Worm (Caenorhabditis elegans) whole organism, midembryonic: ENCODE data around the gene ugt-20.

ENCODE experiments used
- T22C8.4 ChIP-seq: fragments of 200-800 bp; sonication (Bioruptor generic); IDR thresholded peaks from 2 replicates; pipeline ENCODE4 v1.3.6; 2022; ENCODE audit warnings: missing genetic modification characterization, missing compliant biosample characterization
- flt-1 ChIP-seq: fragments of 200-800 bp; sonication (Bioruptor generic); IDR thresholded peaks from 2 replicates; pipeline ENCODE4 v1.3.6; 2022; ENCODE audit warnings: missing genetic modification characterization, missing compliant biosample characterization
- klf-2 ChIP-seq: fragments of 200-800 bp; sonication (Bioruptor generic); conservative IDR thresholded peaks from 2 replicates; pipeline ENCODE4 v1.3.6; 2022; ENCODE audit warnings: missing genetic modification reagents, missing genetic modification characterization, missing compliant biosample characterization
- med-1 ChIP-seq: sonication (generic microtip); optimal IDR thresholded peaks from 2 replicates; lab custom pipeline; 2017; ENCODE audit warnings: missing genetic modification characterization, mild to moderate bottlenecking, missing compliant biosample characterization, antibody characterized with exemption, missing genetic modification reagents; ENCODE audit not compliant: insufficient read depth
- ref-1 ChIP-seq: fragments of 200-800 bp; sonication (Bioruptor generic); conservative IDR thresholded peaks from 2 replicates; pipeline ENCODE4 v1.3.6; 2022; ENCODE audit warnings: missing genetic modification reagents, missing genetic modification characterization, missing compliant biosample characterization
- tab-1 ChIP-seq: fragments of 200-800 bp; sonication (Bioruptor generic); IDR thresholded peaks from 2 replicates; pipeline ENCODE4 v1.3.6; 2022; ENCODE audit warnings: missing genetic modification characterization, missing compliant biosample characterization
- ztf-23 ChIP-seq: fragments of 200-800 bp; sonication (Bioruptor generic); IDR thresholded peaks from 2 replicates; pipeline ENCODE4 v1.3.6; 2022; ENCODE audit warnings: missing genetic modification reagents, missing genetic modification characterization, missing compliant biosample characterization
- ztf-29 ChIP-seq: fragments of 200-800 bp; sonication (Bioruptor generic); IDR thresholded peaks from 2 replicates; pipeline ENCODE4 v1.3.6; 2022; ENCODE audit warnings: missing genetic modification reagents, missing genetic modification characterization, missing compliant biosample characterization

- TF ChIP-seq flt-1 (GFP tag; lab: Robert Waterston, UW): no peak
- no peak for TF ChIP-seq klf-2 (GFP tag; lab: Robert Waterston, UW)
- TF ChIP-seq tab-1 (GFP tag; lab: Robert Waterston, UW): no peak
- TF ChIP-seq ztf-23 (GFP tag; lab: Robert Waterston, UW): no peak
- TF ChIP-seq med-1: no peak
- TF ChIP-seq T22C8.4 (GFP tag; lab: Robert Waterston, UW): no peak
- TF ChIP-seq ztf-29: no peak
- no peak for TF ChIP-seq ref-1 (GFP tag; lab: Robert Waterston, UW)
Measured at ce11 chrIV:6053436-6053835, 30.0 kb downstream of the ugt-20 start.
